Worm (Caenorhabditis elegans): ENCODE data around the gene nhr-14.

Gene nhr-14

ce11 chrX:8475142-8475541 is 836 bp downstream of the nhr-14 start:
- peak; percentile 62 for TF ChIP-seq fos-1 (tag; optimal IDR thresholded peaks at IDR 0.05)
- TF ChIP-seq alr-1 (tag; optimal IDR thresholded peaks at IDR 0.05): no peak
- no peak for TF ChIP-seq mbf-1 (tag; optimal IDR thresholded peaks at IDR 0.05)
- peak; percentile 63 for TF ChIP-seq gmeb-1 (tag; optimal IDR thresholded peaks at IDR 0.05)
- no peak for TF ChIP-seq nhr-237 (tag; optimal IDR thresholded peaks at IDR 0.05)
- TF ChIP-seq egl-27 (tag; optimal IDR thresholded peaks at IDR 0.05): peak; percentile 88
- peak; percentile 98 for TF ChIP-seq nhr-21 (tag; optimal IDR thresholded peaks at IDR 0.05)
- TF ChIP-seq skn-1 (tag; optimal IDR thresholded peaks at IDR 0.05): no peak
- peak; percentile 65 for TF ChIP-seq unc-62 (GFP tag; optimal IDR thresholded peaks at IDR 0.05)
- no peak for TF ChIP-seq unc-55 (GFP tag; optimal IDR thresholded peaks at IDR 0.05)
- peak; percentile 94 for TF ChIP-seq nhr-25 (tag; optimal IDR thresholded peaks at IDR 0.05)
- no peak for TF ChIP-seq lin-13 (GFP tag; optimal IDR thresholded peaks at IDR 0.05)
- no peak for TF ChIP-seq zag-1 (tag; optimal IDR thresholded peaks at IDR 0.05)
- TF ChIP-seq snpc-4 (tag; optimal IDR thresholded peaks at IDR 0.05): no peak
- peak; percentile 99 for TF ChIP-seq sma-9 (GFP tag; optimal IDR thresholded peaks at IDR 0.05)
- peak; percentile 67 for TF ChIP-seq sma-9 (tag; optimal IDR thresholded peaks at IDR 0.05)
- TF ChIP-seq nhr-10 (tag; optimal IDR thresholded peaks at IDR 0.05): no peak
- TF ChIP-seq dmd-4 (tag; optimal IDR thresholded peaks at IDR 0.05): no peak
- TF ChIP-seq lin-11 (tag; optimal IDR thresholded peaks at IDR 0.05): no peak
- TF ChIP-seq ztf-11 (tag; optimal IDR thresholded peaks at IDR 0.05): no peak
- TF ChIP-seq ama-1 (optimal IDR thresholded peaks at IDR 0.05): peak; percentile 31
- peak; percentile 24 for TF ChIP-seq mab-5 (tag; optimal IDR thresholded peaks at IDR 0.05)
- TF ChIP-seq lin-39 (tag; optimal IDR thresholded peaks at IDR 0.05): no peak
- TF ChIP-seq peb-1 (tag; optimal IDR thresholded peaks at IDR 0.05): no peak
- TF ChIP-seq elt-3 (tag; optimal IDR thresholded peaks at IDR 0.05): no peak
- peak; percentile 83 for TF ChIP-seq ztf-4 (tag; optimal IDR thresholded peaks at IDR 0.05)
- no peak for TF ChIP-seq ceh-16 (tag; optimal IDR thresholded peaks at IDR 0.05)
- peak; percentile 97 for TF ChIP-seq sma-3 (GFP tag; optimal IDR thresholded peaks at IDR 0.05)
- TF ChIP-seq elt-1 (tag; optimal IDR thresholded peaks at IDR 0.05): no peak
- TF ChIP-seq aly-2 (tag; optimal IDR thresholded peaks at IDR 0.05): no peak
- TF ChIP-seq nhr-11 (tag; optimal IDR thresholded peaks at IDR 0.05): no peak
- TF ChIP-seq nhr-6 (tag; optimal IDR thresholded peaks at IDR 0.05): peak; percentile 85
- no peak for TF ChIP-seq nhr-12 (tag; optimal IDR thresholded peaks at IDR 0.05)
- peak; percentile 70 to 78 for TF ChIP-seq mdl-1 (tag; optimal IDR thresholded peaks at IDR 0.05)
- TF ChIP-seq blmp-1 (tag; optimal IDR thresholded peaks at IDR 0.05; ENCODE audit: insufficient read depth): peak; percentile 87
- peak; percentile 89 for TF ChIP-seq sem-4 (tag; optimal IDR thresholded peaks at IDR 0.05)
- TF ChIP-seq unc-39 (tag; optimal IDR thresholded peaks at IDR 0.05): no peak
- peak in 1 of 2 experiments; percentile 69 for TF ChIP-seq lsy-2 (tag; optimal IDR thresholded peaks at IDR 0.05)
- TF ChIP-seq Y55F3AM.14 (GFP tag; optimal IDR thresholded peaks at IDR 0.05): peak; percentile 52
- TF ChIP-seq nhr-77 (tag; optimal IDR thresholded peaks at IDR 0.05): no peak
- TF ChIP-seq crh-2 (tag; optimal IDR thresholded peaks at IDR 0.05): peak; percentile 82
- TF ChIP-seq R02D3.7 (tag; optimal IDR thresholded peaks at IDR 0.05): no peak
- TF ChIP-seq F13H6.1 (tag; optimal IDR thresholded peaks at IDR 0.05): peak; percentile 49
- no peak for TF ChIP-seq nhr-23 (tag; optimal IDR thresholded peaks at IDR 0.05)
- no peak for TF ChIP-seq ZK546.5 (tag; optimal IDR thresholded peaks at IDR 0.05)
- TF ChIP-seq ceh-82 (tag; optimal IDR thresholded peaks at IDR 0.05): no peak
- peak; percentile 79 for TF ChIP-seq nhr-129 (tag; optimal IDR thresholded peaks at IDR 0.05)
- TF ChIP-seq C34F6.9 (tag; optimal IDR thresholded peaks at IDR 0.05): no peak
- no peak for TF ChIP-seq ztf-1 (GFP tag; conservative IDR thresholded peaks at IDR 0.05)
